Worm (Caenorhabditis elegans) whole organism, L1 larva: ENCODE measurements around the gene C34C6.10.

Experiments
- C04F5.9 ChIP-seq: sonication (generic microtip); optimal IDR thresholded peaks from 2 replicates; lab custom pipeline; 2016; ENCODE audit warnings: missing genetic modification characterization, missing compliant biosample characterization
- C16A3.4 ChIP-seq: fragments of 150-350 bp; optimal IDR thresholded peaks from 2 replicates; lab custom pipeline; 2014; ENCODE audit warnings: missing biosample characterization, missing genetic modification characterization
- C34B4.2 ChIP-seq: sonication (generic microtip); optimal IDR thresholded peaks from 2 replicates; lab custom pipeline; 2017; ENCODE audit warnings: mild to moderate bottlenecking, missing genetic modification characterization, missing compliant biosample characterization
- Y116A8C.19 ChIP-seq: sonication (generic microtip); optimal IDR thresholded peaks from 2 replicates; lab custom pipeline; 2016; ENCODE audit warnings: missing compliant biosample characterization, missing genetic modification characterization, borderline replicate concordance
- ama-1 ChIP-seq: fragments of 150-350 bp; optimal IDR thresholded peaks from 2 replicates; lab custom pipeline; 2014
- ceh-8 ChIP-seq: fragments of 200-800 bp; sonication (Bioruptor generic); optimal IDR thresholded peaks from 2 replicates; lab custom pipeline; 2018; ENCODE audit warnings: mild to moderate bottlenecking, missing genetic modification characterization, moderate library complexity, missing compliant biosample characterization
- ceh-90 ChIP-seq: sonication (generic microtip); optimal IDR thresholded peaks from 2 replicates; lab custom pipeline; 2016; ENCODE audit warnings: missing genetic modification characterization, missing compliant biosample characterization
- dsc-1 ChIP-seq: sonication (generic microtip); optimal IDR thresholded peaks from 2 replicates; lab custom pipeline; 2016; ENCODE audit warnings: mild to moderate bottlenecking, missing genetic modification characterization, missing compliant biosample characterization
- efl-1 ChIP-seq, 4 experiments: fragments of 150-350 bp; optimal IDR thresholded peaks in 3 of 4; peaks in 1 of 4; 1 replicate in 1 of 4; 2 replicates in 3 of 4; lab custom pipeline; 2014; ENCODE audit warnings: missing biosample characterization in 2 of 4, missing genetic modification characterization in 2 of 4, missing genetic modification reagents in 2 of 4
- elt-2 ChIP-seq: sonication (generic microtip); optimal IDR thresholded peaks from 2 replicates; lab custom pipeline; 2016; ENCODE audit warnings: missing genetic modification characterization, mild to moderate bottlenecking, inconsistent platforms, missing compliant biosample characterization, missing genetic modification reagents
- ets-5 ChIP-seq: fragments of 200-800 bp; sonication (Bioruptor generic); IDR thresholded peaks from 2 replicates; pipeline ENCODE4 v1.3.6; 2022; ENCODE audit warnings: missing genetic modification characterization, missing compliant biosample characterization
- fkh-10 ChIP-seq: sonication (generic microtip); optimal IDR thresholded peaks from 2 replicates; lab custom pipeline; 2017; ENCODE audit warnings: missing biosample characterization, missing genetic modification reagents, missing genetic modification characterization
- fkh-4 ChIP-seq: sonication (generic microtip); optimal IDR thresholded peaks from 2 replicates; lab custom pipeline; 2016; ENCODE audit warnings: missing compliant biosample characterization, missing genetic modification characterization, borderline replicate concordance
- fos-1 ChIP-seq: fragments of 150-350 bp; optimal IDR thresholded peaks from 2 replicates; lab custom pipeline; 2014; ENCODE audit warnings: missing biosample characterization, missing genetic modification characterization
- grh-1 ChIP-seq: fragments of 200-800 bp; sonication (Bioruptor generic); IDR thresholded peaks from 2 replicates; pipeline ENCODE4 v1.3.6; 2022; ENCODE audit warnings: missing genetic modification reagents, missing genetic modification characterization, missing compliant biosample characterization
- hlh-4 ChIP-seq: sonication (generic microtip); optimal IDR thresholded peaks from 2 replicates; lab custom pipeline; 2016; ENCODE audit warnings: mild to moderate bottlenecking, missing genetic modification characterization, missing compliant biosample characterization
- isw-1 ChIP-seq: fragments of 200-800 bp; sonication (Bioruptor generic); IDR thresholded peaks from 2 replicates; pipeline ENCODE4 v1.3.6; 2022; ENCODE audit warnings: missing genetic modification characterization, missing compliant biosample characterization
- jun-1 ChIP-seq: fragments of 150-350 bp; optimal IDR thresholded peaks from 2 replicates; lab custom pipeline; 2014; ENCODE audit warnings: missing biosample characterization, missing genetic modification reagents, missing genetic modification characterization
- lin-13 ChIP-seq: fragments of 150-350 bp; optimal IDR thresholded peaks from 2 replicates; lab custom pipeline; 2014; ENCODE audit warnings: missing biosample characterization, missing genetic modification reagents, missing genetic modification characterization
- lin-14 ChIP-seq: fragments of 200-800 bp; sonication (Bioruptor generic); optimal IDR thresholded peaks from 2 replicates; lab custom pipeline; 2018; ENCODE audit warnings: mild to moderate bottlenecking, missing genetic modification characterization, moderate library complexity, missing compliant biosample characterization
- lin-15B ChIP-seq: fragments of 150-350 bp; sonication (generic microtip); optimal IDR thresholded peaks from 3 replicates; lab custom pipeline; 2014; ENCODE audit warnings: missing biosample characterization, missing genetic modification characterization
- lin-39 ChIP-seq: fragments of 150-350 bp; optimal IDR thresholded peaks from 2 replicates; lab custom pipeline; 2014; ENCODE audit warnings: missing biosample characterization, missing genetic modification reagents, missing genetic modification characterization
- lir-3 ChIP-seq: sonication (generic microtip); optimal IDR thresholded peaks from 2 replicates; lab custom pipeline; 2016; ENCODE audit warnings: mild to moderate bottlenecking, missing genetic modification characterization, moderate library complexity, missing compliant biosample characterization; ENCODE audit not compliant: poor library complexity
- lsy-2 ChIP-seq, 2 experiments: fragments of 150-350 bp; optimal IDR thresholded peaks; 2 replicates each; lab custom pipeline; 2014; ENCODE audit warnings: missing biosample characterization in 2 of 2, missing genetic modification characterization in 2 of 2
- mab-9 ChIP-seq: fragments of 200-800 bp; sonication (Bioruptor generic); IDR thresholded peaks from 2 replicates; pipeline ENCODE4 v1.3.6; 2022; ENCODE audit warnings: missing genetic modification reagents, missing genetic modification characterization, missing compliant biosample characterization
- mep-1 ChIP-seq: fragments of 150-350 bp; optimal IDR thresholded peaks from 2 replicates; lab custom pipeline; 2014; ENCODE audit warnings: missing biosample characterization, missing genetic modification characterization
- nhr-11 ChIP-seq: fragments of 150-350 bp; optimal IDR thresholded peaks from 2 replicates; lab custom pipeline; 2014; ENCODE audit warnings: missing biosample characterization, missing genetic modification characterization
- nhr-12 ChIP-seq: sonication (generic microtip); optimal IDR thresholded peaks from 2 replicates; lab custom pipeline; 2017; ENCODE audit warnings: missing biosample characterization, missing genetic modification characterization
- nhr-19 ChIP-seq: fragments of 200-800 bp; sonication (Bioruptor generic); conservative IDR thresholded peaks from 2 replicates; pipeline ENCODE4 v1.3.6; 2022; ENCODE audit warnings: missing genetic modification characterization, missing compliant biosample characterization
- nhr-237 ChIP-seq: fragments of 150-350 bp; optimal IDR thresholded peaks from 2 replicates; lab custom pipeline; 2014; ENCODE audit warnings: missing biosample characterization, missing genetic modification characterization
- nhr-28 ChIP-seq: fragments of 150-350 bp; optimal IDR thresholded peaks from 2 replicates; lab custom pipeline; 2014; ENCODE audit warnings: missing biosample characterization, missing genetic modification characterization
- nhr-47 ChIP-seq: sonication (generic microtip); optimal IDR thresholded peaks from 2 replicates; lab custom pipeline; 2016; ENCODE audit warnings: mild to moderate bottlenecking, missing genetic modification characterization, moderate library complexity, missing compliant biosample characterization
- nhr-71 ChIP-seq: sonication (generic microtip); optimal IDR thresholded peaks from 2 replicates; lab custom pipeline; 2016; ENCODE audit warnings: mild to moderate bottlenecking, missing genetic modification characterization, moderate library complexity, missing compliant biosample characterization
- nhr-76 ChIP-seq: sonication (generic microtip); optimal IDR thresholded peaks from 2 replicates; lab custom pipeline; 2017; ENCODE audit warnings: missing biosample characterization, missing genetic modification characterization
- nhr-85 ChIP-seq: sonication (generic microtip); peaks from one replicate; lab custom pipeline; 2016; ENCODE audit warnings: missing genetic modification characterization, inconsistent platforms, missing compliant biosample characterization
- nhr-90 ChIP-seq: sonication (generic microtip); optimal IDR thresholded peaks from 2 replicates; lab custom pipeline; 2016; ENCODE audit warnings: mild to moderate bottlenecking, missing genetic modification characterization, missing compliant biosample characterization; ENCODE audit not compliant: poor library complexity
- pax-3 ChIP-seq: fragments of 200-800 bp; sonication (Bioruptor generic); optimal IDR thresholded peaks from 2 replicates; lab custom pipeline; 2018; ENCODE audit warnings: mild to moderate bottlenecking, missing genetic modification characterization, moderate library complexity, missing compliant biosample characterization
- skn-1 ChIP-seq: fragments of 150-350 bp; optimal IDR thresholded peaks from 2 replicates; lab custom pipeline; 2014; ENCODE audit warnings: missing biosample characterization, missing genetic modification characterization
- snu-23 ChIP-seq: sonication (generic microtip); optimal IDR thresholded peaks from 2 replicates; lab custom pipeline; 2016; ENCODE audit warnings: missing genetic modification characterization, missing compliant biosample characterization
- sox-4 ChIP-seq: sonication (generic microtip); optimal IDR thresholded peaks from 2 replicates; lab custom pipeline; 2016; ENCODE audit warnings: missing genetic modification characterization, missing compliant biosample characterization
- sup-37 ChIP-seq: fragments of 200-800 bp; sonication (Bioruptor generic); optimal IDR thresholded peaks from 2 replicates; lab custom pipeline; 2018; ENCODE audit warnings: mild to moderate bottlenecking, missing genetic modification characterization, missing compliant biosample characterization
- tbx-2 ChIP-seq: sonication (generic microtip); optimal IDR thresholded peaks from 2 replicates; lab custom pipeline; 2016; ENCODE audit warnings: missing genetic modification characterization, missing compliant biosample characterization
- tlp-1 ChIP-seq: fragments of 150-350 bp; optimal IDR thresholded peaks from 2 replicates; lab custom pipeline; 2014; ENCODE audit warnings: missing biosample characterization, missing genetic modification characterization
- unc-130 ChIP-seq: fragments of 150-350 bp; optimal IDR thresholded peaks from 2 replicates; lab custom pipeline; 2017; ENCODE audit warnings: missing biosample characterization, missing genetic modification characterization, inconsistent platforms
- unc-30 ChIP-seq: sonication (generic microtip); optimal IDR thresholded peaks from 2 replicates; lab custom pipeline; 2017; ENCODE audit warnings: missing biosample characterization, missing genetic modification characterization
- unc-86 ChIP-seq: sonication (generic microtip); optimal IDR thresholded peaks from 2 replicates; lab custom pipeline; 2016; ENCODE audit warnings: missing genetic modification characterization, missing compliant biosample characterization
- unc-98 ChIP-seq: fragments of 200-800 bp; sonication (Bioruptor generic); IDR thresholded peaks from 2 replicates; pipeline ENCODE4 v1.3.6; 2022; ENCODE audit warnings: missing genetic modification characterization, missing compliant biosample characterization
- vab-15 ChIP-seq: sonication (generic microtip); optimal IDR thresholded peaks from 2 replicates; lab custom pipeline; 2017; ENCODE audit warnings: missing genotype, mild to moderate bottlenecking, missing genetic modification characterization, missing compliant biosample characterization
- xbp-1 ChIP-seq: sonication (generic microtip); optimal IDR thresholded peaks from 2 replicates; lab custom pipeline; 2016; ENCODE audit warnings: missing genetic modification characterization, missing compliant biosample characterization
- zag-1 ChIP-seq: fragments of 150-350 bp; optimal IDR thresholded peaks from 2 replicates; lab custom pipeline; 2014; ENCODE audit warnings: missing biosample characterization, missing genetic modification characterization
- ztf-11 ChIP-seq, 2 experiments: sonication (generic microtip); optimal IDR thresholded peaks; 2 replicates each; lab custom pipeline; 2016 to 2017; ENCODE audit warnings: missing genetic modification characterization in 2 of 2, missing biosample characterization in 1 of 2, missing compliant biosample characterization in 1 of 2
- ztf-4 ChIP-seq: fragments of 150-350 bp; optimal IDR thresholded peaks from 2 replicates; lab custom pipeline; 2014; ENCODE audit warnings: missing biosample characterization, missing genetic modification characterization

The C34C6.10 gene

ce11 chrII:8742006-8742847 is 46.5 kb upstream of the C34C6.10 start:
- TF ChIP-seq tbx-2 (tag; lab: Kevin White, UChicago) = peak; percentile 79
- TF ChIP-seq pax-3 (tag; lab: Kevin White, UChicago) = no peak
- no peak for TF ChIP-seq lin-15B
- TF ChIP-seq C16A3.4 (tag; lab: Kevin White, UChicago) = peak; percentile 55
- no peak for TF ChIP-seq fkh-4 (tag; lab: Kevin White, UChicago)
- no peak for TF ChIP-seq fkh-10 (GFP tag; lab: Kevin White, UChicago)
- TF ChIP-seq hlh-4 (tag; lab: Kevin White, UChicago) = no peak
- TF ChIP-seq nhr-47 = peak; percentile 79
- no peak for TF ChIP-seq ceh-8 (GFP tag; lab: Kevin White, UChicago)
- TF ChIP-seq unc-130 (tag; lab: Kevin White, UChicago) = peak; percentile 81
- TF ChIP-seq tlp-1 (tag; lab: Kevin White, UChicago) = no peak
- TF ChIP-seq elt-2 = no peak
- TF ChIP-seq mab-9 (GFP tag; lab: Robert Waterston, UW) = 0 out of 2 replicates have a peak, but pooled peaks have one; percentile 49
- peak; percentile 87 for TF ChIP-seq snu-23
- TF ChIP-seq nhr-11 (tag; lab: Kevin White, UChicago) = peak; percentile 70
- TF ChIP-seq skn-1 (tag; lab: Kevin White, UChicago) = peak; percentile 53
- peak; percentile 51 to 82 for TF ChIP-seq lsy-2 (tag; optimal IDR thresholded peaks at IDR 0.05; lab: Kevin White, UChicago)
- peak; percentile 55 for TF ChIP-seq ztf-4 (tag; lab: Kevin White, UChicago)
- no peak for TF ChIP-seq sox-4 (tag; lab: Kevin White, UChicago)
- TF ChIP-seq lir-3 = peak; percentile 62
- TF ChIP-seq unc-30 (tag; lab: Kevin White, UChicago) = no peak
- peak; percentile 79 for TF ChIP-seq mep-1 (tag; lab: Kevin White, UChicago)
- TF ChIP-seq lin-39 (tag; lab: Kevin White, UChicago) = no peak
- TF ChIP-seq nhr-19 = peak; percentile 87
- no peak for TF ChIP-seq unc-86 (tag; lab: Kevin White, UChicago)
- no peak for TF ChIP-seq C04F5.9
- no peak for TF ChIP-seq nhr-12 (tag; lab: Kevin White, UChicago)
- TF ChIP-seq ztf-11 (tag; optimal IDR thresholded peaks at IDR 0.05; lab: Kevin White, UChicago) = no peak
- no peak for TF ChIP-seq ceh-90 (tag; lab: Kevin White, UChicago)
- no peak for TF ChIP-seq ama-1
- peak; percentile 53 for TF ChIP-seq lin-13 (GFP tag; lab: Kevin White, UChicago)
- no peak for TF ChIP-seq ets-5 (GFP tag; lab: Robert Waterston, UW)
- TF ChIP-seq Y116A8C.19 (tag; lab: Kevin White, UChicago) = no peak
- no peak for TF ChIP-seq nhr-28 (tag; lab: Kevin White, UChicago)
- peak; percentile 94 for TF ChIP-seq nhr-90
- TF ChIP-seq jun-1 (tag; lab: Kevin White, UChicago) = no peak
- TF ChIP-seq nhr-237 (tag; lab: Kevin White, UChicago) = no peak
- TF ChIP-seq sup-37 (GFP tag; lab: Kevin White, UChicago) = no peak
- TF ChIP-seq fos-1 (tag; lab: Kevin White, UChicago) = no peak
- peak; percentile 100 for TF ChIP-seq nhr-85
- TF ChIP-seq lin-14 (GFP tag; lab: Kevin White, UChicago) = peak; percentile 91
- no peak for TF ChIP-seq unc-98 (GFP tag; lab: Robert Waterston, UW)
- TF ChIP-seq efl-1 (optimal IDR thresholded peaks at IDR 0.05; lab: Kevin White, UChicago) = peak in 1 of 2 experiments; percentile 10
- peak in 1 of 2 experiments; percentile 89 for TF ChIP-seq efl-1 (GFP tag; optimal IDR thresholded peaks at IDR 0.05 in 1 of 2; lab: Kevin White, UChicago)
- peak; percentile 58 for TF ChIP-seq xbp-1 (tag; lab: Kevin White, UChicago)
- no peak for TF ChIP-seq nhr-76 (tag; lab: Kevin White, UChicago)
- no peak for TF ChIP-seq C34B4.2 (tag; lab: Kevin White, UChicago)
- no peak for TF ChIP-seq zag-1 (tag; lab: Kevin White, UChicago)
- peak; percentile 6 for TF ChIP-seq vab-15
- TF ChIP-seq isw-1 (GFP tag; lab: Robert Waterston, UW) = no peak
- peak; percentile 94 for TF ChIP-seq nhr-71 (tag; lab: Kevin White, UChicago)
- TF ChIP-seq grh-1 (GFP tag; lab: Robert Waterston, UW) = peak; percentile 84
- TF ChIP-seq dsc-1 = no peak
